Worm (Caenorhabditis elegans) whole organism, mixed stage, embryonic: Measurements from ENCODE around the gene Y41D4A.3.

Experiments used
- M03D4.4 ChIP-seq: sonication (generic microtip); optimal IDR thresholded peaks from 2 replicates; lab custom pipeline; 2017; ENCODE audit warnings: mild to moderate bottlenecking, missing genetic modification characterization, missing compliant biosample characterization
- ceh-39 ChIP-seq: fragments of 150-350 bp; optimal IDR thresholded peaks from 2 replicates; lab custom pipeline; 2014; ENCODE audit warnings: missing biosample characterization, missing genetic modification characterization
- ceh-43 ChIP-seq: fragments of 200-800 bp; sonication (Bioruptor generic); optimal IDR thresholded peaks from 2 replicates; lab custom pipeline; 2018; ENCODE audit warnings: mild to moderate bottlenecking, missing genetic modification characterization, moderate library complexity, missing compliant biosample characterization
- ceh-83 ChIP-seq: fragments of 200-800 bp; sonication (Bioruptor generic); optimal IDR thresholded peaks from 2 replicates; lab custom pipeline; 2018; ENCODE audit warnings: mild to moderate bottlenecking, missing genetic modification characterization, missing compliant biosample characterization
- ces-1 ChIP-seq: fragments of 150-350 bp; optimal IDR thresholded peaks from 2 replicates; lab custom pipeline; 2014; ENCODE audit warnings: missing biosample characterization, missing genetic modification reagents, missing genetic modification characterization
- drap-1 ChIP-seq: fragments of 200-800 bp; sonication (Bioruptor generic); optimal IDR thresholded peaks from 3 replicates; lab custom pipeline; 2018; ENCODE audit warnings: mild to moderate bottlenecking, missing genetic modification characterization, missing compliant biosample characterization
- elt-1 ChIP-seq: sonication (generic microtip); optimal IDR thresholded peaks from 2 replicates; lab custom pipeline; 2017; ENCODE audit warnings: missing genetic modification characterization, mild to moderate bottlenecking, missing compliant biosample characterization, antibody characterized with exemption, moderate library complexity, borderline replicate concordance; ENCODE audit not compliant: insufficient read depth
- elt-3 ChIP-seq: fragments of 150-350 bp; optimal IDR thresholded peaks from 2 replicates; lab custom pipeline; 2014; ENCODE audit warnings: missing biosample characterization, missing genetic modification characterization
- flh-1 ChIP-seq: fragments of 200-800 bp; sonication (Bioruptor generic); optimal IDR thresholded peaks from 2 replicates; lab custom pipeline; 2018; ENCODE audit warnings: mild to moderate bottlenecking, missing genetic modification characterization, moderate library complexity, missing compliant biosample characterization
- hlh-1 ChIP-seq: fragments of 150-350 bp; optimal IDR thresholded peaks from 2 replicates; lab custom pipeline; 2014; ENCODE audit warnings: missing biosample characterization, missing genetic modification reagents, missing genetic modification characterization
- lin-13 ChIP-seq: fragments of 150-350 bp; optimal IDR thresholded peaks from 2 replicates; lab custom pipeline; 2014; ENCODE audit warnings: missing biosample characterization, missing genetic modification characterization
- lin-32 ChIP-seq: fragments of 200-800 bp; sonication (Bioruptor generic); optimal IDR thresholded peaks from 2 replicates; lab custom pipeline; 2018; ENCODE audit warnings: mild to moderate bottlenecking, missing genetic modification characterization, missing compliant biosample characterization
- lsy-2 ChIP-seq: fragments of 150-350 bp; optimal IDR thresholded peaks from 2 replicates; lab custom pipeline; 2014; ENCODE audit warnings: missing biosample characterization, missing genetic modification characterization
- mab-5 ChIP-seq: fragments of 150-350 bp; optimal IDR thresholded peaks from 2 replicates; lab custom pipeline; 2014; ENCODE audit warnings: missing biosample characterization, missing genetic modification characterization
- mep-1 ChIP-seq: fragments of 150-350 bp; optimal IDR thresholded peaks from 2 replicates; lab custom pipeline; 2017; ENCODE audit warnings: missing biosample characterization, missing genetic modification reagents, missing genetic modification characterization, inconsistent platforms
- mls-2 ChIP-seq: sonication (generic microtip); optimal IDR thresholded peaks from 2 replicates; lab custom pipeline; 2016; ENCODE audit warnings: mild to moderate bottlenecking, missing genetic modification characterization, moderate library complexity, missing compliant biosample characterization
- nhr-12 ChIP-seq: fragments of 150-350 bp; optimal IDR thresholded peaks from 2 replicates; lab custom pipeline; 2014; ENCODE audit warnings: missing biosample characterization, missing genetic modification characterization
- nhr-28 ChIP-seq: fragments of 150-350 bp; optimal IDR thresholded peaks from 2 replicates; lab custom pipeline; 2014; ENCODE audit warnings: missing biosample characterization, missing genetic modification characterization
- nhr-76 ChIP-seq: sonication (generic microtip); optimal IDR thresholded peaks from 2 replicates; lab custom pipeline; 2017; ENCODE audit warnings: missing biosample characterization, missing genetic modification characterization
- pha-4 ChIP-seq: fragments of 150-350 bp; optimal IDR thresholded peaks from 2 replicates; lab custom pipeline; 2018; ENCODE audit warnings: missing biosample characterization, missing genetic modification reagents, missing genetic modification characterization
- sem-2 ChIP-seq: fragments of 200-800 bp; sonication (Bioruptor generic); optimal IDR thresholded peaks from 2 replicates; lab custom pipeline; 2018; ENCODE audit warnings: mild to moderate bottlenecking, missing genetic modification characterization, missing compliant biosample characterization
- snpc-4 ChIP-seq: fragments of 150-350 bp; optimal IDR thresholded peaks from 2 replicates; lab custom pipeline; 2014; ENCODE audit warnings: missing biosample characterization, missing genetic modification characterization
- sptf-1 ChIP-seq: sonication (generic microtip); optimal IDR thresholded peaks from 2 replicates; lab custom pipeline; 2017; ENCODE audit warnings: mild to moderate bottlenecking, missing genetic modification characterization, moderate library complexity, missing compliant biosample characterization
- unc-120 ChIP-seq: sonication (generic microtip); optimal IDR thresholded peaks from 2 replicates; lab custom pipeline; 2017; ENCODE audit warnings: missing genetic modification characterization, missing compliant biosample characterization; ENCODE audit not compliant: poor library complexity, severe bottlenecking
- unc-39 ChIP-seq: fragments of 150-350 bp; optimal IDR thresholded peaks from 2 replicates; lab custom pipeline; 2014; ENCODE audit warnings: missing biosample characterization, missing genetic modification characterization
- unc-62 ChIP-seq: fragments of 150-350 bp; optimal IDR thresholded peaks from 2 replicates; lab custom pipeline; 2014; ENCODE audit warnings: missing biosample characterization, missing genetic modification reagents, missing genetic modification characterization
- zip-8 ChIP-seq: fragments of 150-350 bp; optimal IDR thresholded peaks from 2 replicates; lab custom pipeline; 2014; ENCODE audit warnings: missing biosample characterization, missing genetic modification characterization
- ztf-11 ChIP-seq: fragments of 150-350 bp; optimal IDR thresholded peaks from 2 replicates; lab custom pipeline; 2014; ENCODE audit warnings: missing biosample characterization, missing genetic modification characterization

Y41D4A.3 gene

DNA sequence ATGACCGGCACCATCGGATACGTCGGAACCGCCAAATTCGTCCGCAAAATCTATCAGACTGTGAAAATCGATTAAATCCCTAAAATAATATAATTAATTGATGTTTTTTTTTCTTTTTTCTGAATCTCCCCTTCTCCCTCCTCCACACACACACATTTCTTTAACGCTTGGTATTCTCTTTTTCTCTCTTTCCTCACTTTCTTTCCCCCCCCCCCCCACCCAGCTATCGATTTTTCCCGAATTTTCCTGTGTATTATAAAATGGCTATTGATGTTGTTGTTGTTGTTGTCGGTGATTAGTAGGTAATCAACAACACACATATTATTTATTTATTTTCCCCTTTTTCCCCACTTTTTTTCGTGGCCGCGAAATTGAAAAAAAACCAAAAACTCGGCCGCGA, 2.3 kb upstream of the Y41D4A.3 start:
- TF ChIP-seq ces-1 (GFP tag; lab: Kevin White, UChicago) (peak; percentile 6), pha-4 (tag; lab: Kevin White, UChicago) (no peak), sptf-1 (tag; lab: Kevin White, UChicago) (peak; percentile 42)

DNA sequence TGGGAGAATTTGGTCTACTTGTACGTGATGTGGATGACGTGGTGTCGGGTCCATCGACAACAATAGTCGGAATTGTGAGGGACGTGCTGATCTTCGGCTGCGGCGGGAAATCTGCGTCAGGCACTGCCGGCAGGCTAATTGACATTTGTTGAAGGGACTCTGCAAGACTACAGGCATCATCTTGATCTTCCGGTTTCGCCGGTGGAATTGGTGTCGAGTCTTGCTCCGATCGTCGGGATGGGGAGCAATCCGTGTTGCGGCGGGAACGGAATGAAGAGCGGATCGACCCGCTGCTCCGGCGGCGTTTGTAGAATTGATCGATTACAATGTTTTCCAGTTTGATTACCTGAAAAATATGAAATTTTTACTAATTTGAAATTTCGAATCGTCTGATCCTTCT, 1.1 kb upstream of the Y41D4A.3 start:
- TF ChIP-seq lsy-2 (tag; lab: Kevin White, UChicago) (no peak), hlh-1 (tag; lab: Kevin White, UChicago) (no peak), zip-8 (tag; lab: Kevin White, UChicago) (no peak), mab-5 (tag; lab: Kevin White, UChicago) (no peak), flh-1 (GFP tag; lab: Kevin White, UChicago) (no peak), ceh-39 (tag; lab: Kevin White, UChicago) (no peak), sem-2 (GFP tag; lab: Kevin White, UChicago) (no peak), drap-1 (GFP tag; lab: Kevin White, UChicago) (no peak), mls-2 (tag; lab: Kevin White, UChicago) (no peak), nhr-12 (tag; lab: Kevin White, UChicago) (no peak), nhr-76 (tag; lab: Kevin White, UChicago) (no peak)
- TF ChIP-seq, all 35 proteins: peak for 0

DNA sequence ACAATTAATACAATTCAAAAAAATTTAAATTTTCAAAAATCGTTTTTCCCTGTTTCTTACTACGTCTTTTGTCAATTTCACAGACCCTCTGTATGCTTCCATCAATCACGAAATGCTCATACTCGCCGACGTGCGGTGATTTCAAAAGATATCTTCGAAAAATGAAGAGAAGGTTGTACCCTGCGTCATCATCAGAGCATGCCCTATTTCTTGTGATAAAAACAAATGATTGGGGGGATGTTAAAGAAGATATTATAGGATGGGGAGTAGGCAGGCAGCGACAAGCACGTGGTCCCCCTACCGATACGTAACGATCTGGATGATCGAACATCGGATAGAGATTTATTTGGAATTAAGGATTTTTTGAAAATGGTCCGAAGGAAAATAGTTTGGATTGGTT, 5.0 kb downstream of the Y41D4A.3 start:
- no peak for TF ChIP-seq snpc-4
- peak; percentile 3 for TF ChIP-seq hlh-1 (tag; lab: Kevin White, UChicago)
- no peak for TF ChIP-seq nhr-28 (tag; lab: Kevin White, UChicago)
- peak; percentile 36 for TF ChIP-seq unc-62 (GFP tag; lab: Kevin White, UChicago)
- TF ChIP-seq ztf-11, result no peak

DNA sequence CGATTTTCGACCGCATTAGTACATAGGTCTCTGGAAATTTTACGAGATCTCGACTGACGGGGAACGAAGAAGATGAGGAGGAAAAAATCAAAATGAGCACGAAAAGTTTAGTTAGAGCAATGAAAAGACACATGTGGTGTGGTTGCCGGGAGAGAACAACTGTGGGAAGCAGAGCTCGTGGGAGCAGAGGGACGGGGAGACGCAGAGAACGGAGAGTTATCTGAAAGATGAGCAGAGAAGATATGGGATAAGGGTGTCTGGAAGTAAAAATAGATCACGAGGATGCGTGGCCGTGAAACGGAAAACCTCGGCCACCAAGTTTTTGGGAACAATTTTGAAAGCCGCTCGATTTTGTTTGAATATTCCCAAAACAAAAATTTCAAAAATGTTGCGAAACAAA, 8.0 kb downstream of the Y41D4A.3 start, which contains the start of gene Y41D4A.7:
Gene Y41D4A.7 (minus strand): TSS at position 18 of the 400 bp plus-strand sequence.
- TF ChIP-seq unc-62 (GFP tag; lab: Kevin White, UChicago) (no peak), unc-39 (tag; lab: Kevin White, UChicago) (no peak), hlh-1 (tag; lab: Kevin White, UChicago) (peak; percentile 92), snpc-4 (no peak)

DNA sequence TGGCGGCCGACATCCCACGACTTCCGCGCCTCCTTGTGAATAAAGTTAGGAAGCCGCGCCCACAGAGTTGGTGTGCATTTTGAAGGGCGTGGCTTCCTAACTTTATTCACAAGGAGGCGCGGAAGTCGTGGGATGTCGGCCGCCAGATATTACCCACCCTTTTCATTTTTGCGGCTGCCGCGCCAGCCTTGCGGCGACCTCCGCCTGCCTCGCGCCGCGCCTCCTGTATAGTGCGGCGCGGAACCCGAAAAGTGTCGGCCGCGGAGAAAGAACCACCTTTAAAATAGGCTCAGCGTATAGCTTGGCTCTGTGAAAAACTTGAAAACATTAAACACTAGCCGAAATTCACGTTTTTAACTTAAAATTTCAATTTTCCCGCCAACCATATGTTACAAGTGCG, 9.9 kb downstream of the Y41D4A.3 start:
- TF ChIP-seq flh-1 (GFP tag; lab: Kevin White, UChicago) (no peak), sem-2 (GFP tag; lab: Kevin White, UChicago) (no peak), unc-62 (GFP tag; lab: Kevin White, UChicago) (no peak), sptf-1 (tag; lab: Kevin White, UChicago) (no peak), drap-1 (GFP tag; lab: Kevin White, UChicago) (no peak), snpc-4 (no peak), lsy-2 (tag; lab: Kevin White, UChicago) (no peak), lin-32 (GFP tag; lab: Kevin White, UChicago) (no peak), unc-120 (no peak), M03D4.4 (tag; lab: Kevin White, UChicago) (no peak)

DNA sequence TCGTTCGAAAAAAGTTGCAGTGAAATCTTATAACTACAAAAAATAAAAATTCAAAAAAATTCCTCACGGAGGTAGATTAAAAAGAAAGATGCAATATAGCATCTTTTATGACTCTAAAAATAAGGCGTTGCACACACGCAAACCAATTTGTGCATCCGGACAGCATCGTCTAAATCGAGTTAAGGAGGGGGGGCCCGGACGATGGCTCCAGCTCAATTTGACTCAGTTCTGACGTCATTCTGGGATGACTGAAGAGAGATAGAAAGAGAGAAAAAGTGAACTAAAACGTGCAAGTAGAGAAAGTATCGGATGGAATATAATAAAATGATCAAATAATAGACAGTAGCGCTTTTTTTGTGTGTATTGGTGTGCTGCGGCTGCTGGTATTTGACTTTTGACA, 12.4 kb downstream of the Y41D4A.3 start:
- TF ChIP-seq ces-1 (GFP tag; lab: Kevin White, UChicago), result peak; percentile 98
- TF ChIP-seq unc-120, result no peak
- TF ChIP-seq, all 35 proteins: peak for 1

DNA sequence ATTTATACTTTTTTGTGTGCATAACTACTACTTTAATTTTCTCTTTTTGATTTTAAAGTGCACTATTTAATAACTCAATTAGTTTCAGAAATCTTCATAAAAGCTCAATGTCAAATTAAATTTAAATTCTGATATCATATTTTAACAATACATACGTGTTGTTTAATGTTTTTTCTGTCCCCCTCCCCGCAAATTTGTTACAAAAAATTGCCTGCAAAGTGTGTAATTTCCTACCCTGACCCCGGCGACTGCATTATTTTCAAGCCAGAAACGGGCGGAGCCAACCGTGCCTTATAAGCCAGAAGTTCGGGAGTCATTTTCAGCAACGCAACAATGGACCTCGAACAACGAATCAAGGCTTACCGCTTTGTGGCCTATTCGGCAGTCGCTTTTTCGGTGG, 14.7 kb downstream of the Y41D4A.3 start, which contains the start of gene col-108:
Gene col-108 (plus strand): TSS at position 301 of the 400 bp plus-strand sequence.
- TF ChIP-seq unc-62 (GFP tag; lab: Kevin White, UChicago) (no peak), nhr-12 (tag; lab: Kevin White, UChicago) (no peak), mep-1 (tag; lab: Kevin White, UChicago) (no peak), elt-3 (tag; lab: Kevin White, UChicago) (no peak), unc-120 (no peak), sptf-1 (tag; lab: Kevin White, UChicago) (no peak), ces-1 (GFP tag; lab: Kevin White, UChicago) (no peak), lin-32 (GFP tag; lab: Kevin White, UChicago) (no peak), mls-2 (tag; lab: Kevin White, UChicago) (no peak), nhr-28 (tag; lab: Kevin White, UChicago) (no peak), ceh-43 (no peak), ceh-83 (no peak), elt-1 (tag; lab: Kevin White, UChicago) (no peak), lin-13 (tag; lab: Kevin White, UChicago) (no peak), unc-39 (tag; lab: Kevin White, UChicago) (no peak), flh-1 (GFP tag; lab: Kevin White, UChicago) (no peak), zip-8 (tag; lab: Kevin White, UChicago) (no peak), M03D4.4 (tag; lab: Kevin White, UChicago) (no peak)
